Fruit fly (Drosophila melanogaster) whole organism, embryonic: ENCODE data around the gene CG6656.

ENCODE experiments used
- B-H1 ChIP-seq: fragments of 200-800 bp; sonication (Bioruptor generic); IDR thresholded peaks from 3 replicates; pipeline ENCODE4 v1.3.6; 2022; ENCODE audit warnings: missing biosample characterization, missing genetic modification characterization
- Blimp-1 ChIP-seq: fragments of 200-800 bp; sonication (Bioruptor generic); optimal IDR thresholded peaks from 3 replicates; lab custom pipeline; 2018; ENCODE audit warnings: missing biosample characterization, missing genetic modification characterization, mild to moderate bottlenecking, moderate library complexity, missing genetic modification reagents
- Bteb2 ChIP-seq: fragments of 200-800 bp; sonication (Bioruptor generic); optimal IDR thresholded peaks from 2 replicates; lab custom pipeline; 2016; ENCODE audit warnings: missing biosample characterization, missing genetic modification characterization
- CG10462 ChIP-seq: fragments of 200-800 bp; sonication (Bioruptor generic); optimal IDR thresholded peaks from 2 replicates; lab custom pipeline; 2016; ENCODE audit warnings: missing biosample characterization, missing genetic modification characterization
- CG11085 ChIP-seq: fragments of 200-800 bp; sonication (Bioruptor generic); IDR thresholded peaks from 2 replicates; pipeline ENCODE4 v1.3.6; 2022; ENCODE audit warnings: missing biosample characterization, missing genetic modification characterization
- CG12155 ChIP-seq: fragments of 200-800 bp; sonication (Bioruptor generic); optimal IDR thresholded peaks from 3 replicates; lab custom pipeline; 2016; ENCODE audit warnings: missing biosample characterization, missing genetic modification characterization
- CG14667 ChIP-seq: fragments of 200-800 bp; sonication (Bioruptor generic); IDR thresholded peaks from 2 replicates; pipeline ENCODE4 v1.3.6; 2022; ENCODE audit warnings: missing biosample characterization, missing genetic modification characterization
- CG15514 ChIP-seq: fragments of 200-800 bp; sonication (Bioruptor generic); optimal IDR thresholded peaks from 3 replicates; lab custom pipeline; 2017; ENCODE audit warnings: missing biosample characterization, missing genetic modification characterization, mild to moderate bottlenecking, moderate library complexity, missing genetic modification reagents
- CG18011 ChIP-seq: fragments of 200-800 bp; sonication (Bioruptor generic); optimal IDR thresholded peaks from 2 replicates; lab custom pipeline; 2017; ENCODE audit warnings: missing biosample characterization, missing genetic modification characterization, mild to moderate bottlenecking, moderate library complexity, missing genotype
- CG18764 ChIP-seq: fragments of 200-800 bp; sonication (Bioruptor generic); optimal IDR thresholded peaks from 3 replicates; lab custom pipeline; 2016; ENCODE audit warnings: missing biosample characterization, missing genetic modification characterization
- CG2678 ChIP-seq: fragments of 200-800 bp; sonication (Bioruptor generic); optimal IDR thresholded peaks from 3 replicates; lab custom pipeline; 2019; ENCODE audit warnings: missing biosample characterization, mild to moderate bottlenecking, missing genetic modification characterization, moderate library complexity
- CG30431 ChIP-seq: fragments of 200-800 bp; sonication (Bioruptor generic); optimal IDR thresholded peaks from 2 replicates; lab custom pipeline; 2017; ENCODE audit warnings: missing biosample characterization, missing genetic modification characterization
- CG31441 ChIP-seq: fragments of 200-800 bp; sonication (Bioruptor generic); IDR thresholded peaks from 2 replicates; pipeline ENCODE4 v1.3.6; 2022; ENCODE audit warnings: missing biosample characterization, missing genetic modification characterization
- CG4424 ChIP-seq: fragments of 200-800 bp; sonication (Bioruptor generic); optimal IDR thresholded peaks from 3 replicates; lab custom pipeline; 2016; ENCODE audit warnings: missing biosample characterization, missing genetic modification characterization
- CG4707 ChIP-seq: fragments of 200-800 bp; sonication (Bioruptor generic); optimal IDR thresholded peaks from 2 replicates; lab custom pipeline; 2018; ENCODE audit warnings: missing biosample characterization, mild to moderate bottlenecking, missing genetic modification characterization, moderate library complexity
- CG4820 ChIP-seq: fragments of 200-800 bp; sonication (Bioruptor generic); optimal IDR thresholded peaks from 3 replicates; lab custom pipeline; 2016; ENCODE audit warnings: missing biosample characterization, missing genetic modification characterization
- CG7987 ChIP-seq: fragments of 200-800 bp; sonication (Bioruptor generic); optimal IDR thresholded peaks from 2 replicates; lab custom pipeline; 2018; ENCODE audit warnings: missing biosample characterization, mild to moderate bottlenecking, missing genetic modification characterization, moderate library complexity
- CG9932 ChIP-seq: fragments of 200-800 bp; sonication (Bioruptor generic); IDR thresholded peaks from 2 replicates; pipeline ENCODE4 v1.3.6; 2022; ENCODE audit warnings: missing biosample characterization, missing genetic modification characterization
- Chrac-16 ChIP-seq: fragments of 200-800 bp; sonication (Bioruptor generic); optimal IDR thresholded peaks from 3 replicates; lab custom pipeline; 2016; ENCODE audit warnings: missing biosample characterization, missing genetic modification characterization
- D19B ChIP-seq: fragments of 200-800 bp; sonication (Bioruptor generic); optimal IDR thresholded peaks from 2 replicates; lab custom pipeline; 2017; ENCODE audit warnings: missing biosample characterization, mild to moderate bottlenecking, missing genetic modification characterization
- HHEX ChIP-seq: fragments of 200-800 bp; sonication (Bioruptor generic); optimal IDR thresholded peaks from 3 replicates; lab custom pipeline; 2017; ENCODE audit warnings: missing biosample characterization, mild to moderate bottlenecking, missing genetic modification characterization, missing genetic modification reagents
- Hr39 ChIP-seq: fragments of >200 bp; optimal IDR thresholded peaks from 2 replicates; lab custom pipeline; 2017
- Lim3 ChIP-seq: fragments of 200-800 bp; sonication (Bioruptor generic); IDR thresholded peaks from 2 replicates; pipeline ENCODE4 v1.3.6; 2022; ENCODE audit warnings: missing biosample characterization, missing genetic modification characterization
- NK7.1 ChIP-seq: fragments of 200-800 bp; sonication (Bioruptor generic); optimal IDR thresholded peaks from 3 replicates; lab custom pipeline; 2016; ENCODE audit warnings: missing biosample characterization, missing genetic modification characterization
- Nf-YA ChIP-seq: fragments of 200-800 bp; sonication (Bioruptor generic); IDR thresholded peaks from 2 replicates; pipeline ENCODE4 v1.3.6; 2022; ENCODE audit warnings: missing biosample characterization, missing genetic modification characterization
- Ptx1 ChIP-seq: fragments of 200-800 bp; sonication (Bioruptor generic); IDR thresholded peaks from 2 replicates; pipeline ENCODE4 v1.3.6; 2022; ENCODE audit warnings: missing biosample characterization, missing genetic modification characterization
- Sin3A ChIP-seq: fragments of >200 bp; optimal IDR thresholded peaks from 2 replicates; lab custom pipeline; 2018
- Sox100B ChIP-seq: fragments of 200-800 bp; sonication (Bioruptor generic); optimal IDR thresholded peaks from 3 replicates; lab custom pipeline; 2018; ENCODE audit warnings: missing biosample characterization, mild to moderate bottlenecking, missing genetic modification characterization
- Taf1 ChIP-seq: fragments of 200-800 bp; sonication (Bioruptor generic); IDR thresholded peaks from 2 replicates; pipeline ENCODE4 v1.3.6; 2022; ENCODE audit warnings: missing biosample characterization, missing genetic modification characterization
- Vsx1 ChIP-seq: fragments of 200-800 bp; sonication (Bioruptor generic); optimal IDR thresholded peaks from 2 replicates; lab custom pipeline; 2017; ENCODE audit warnings: missing biosample characterization, mild to moderate bottlenecking, missing genetic modification characterization, missing genetic modification reagents
- ab ChIP-seq: fragments of 200-800 bp; sonication (Bioruptor generic); optimal IDR thresholded peaks from 2 replicates; lab custom pipeline; 2016; ENCODE audit warnings: missing biosample characterization, missing genetic modification characterization
- cas ChIP-seq: fragments of 200-800 bp; sonication (Bioruptor generic); IDR thresholded peaks from 2 replicates; pipeline ENCODE4 v1.3.6; 2022; ENCODE audit warnings: missing biosample characterization, missing genetic modification characterization
- disco-r ChIP-seq: fragments of 200-800 bp; sonication (Bioruptor generic); optimal IDR thresholded peaks from 2 replicates; lab custom pipeline; 2016; ENCODE audit warnings: missing biosample characterization, missing genetic modification characterization
- dm ChIP-seq: fragments of 200-800 bp; sonication (Bioruptor generic); optimal IDR thresholded peaks from 3 replicates; lab custom pipeline; 2016; ENCODE audit warnings: missing biosample characterization, missing genetic modification characterization
- eyg ChIP-seq: fragments of 200-800 bp; sonication (Bioruptor generic); optimal IDR thresholded peaks from 3 replicates; lab custom pipeline; 2016; ENCODE audit warnings: missing biosample characterization, missing genetic modification characterization
- fru ChIP-seq: fragments of >200 bp; optimal IDR thresholded peaks from 2 replicates; lab custom pipeline; 2017
- hb ChIP-seq: fragments of 200-800 bp; sonication (Bioruptor generic); IDR thresholded peaks from 3 replicates; pipeline ENCODE4 v1.3.6; 2022; ENCODE audit warnings: missing biosample characterization, missing genetic modification characterization; ENCODE audit not compliant: partially characterized antibody
- inv ChIP-seq: fragments of 200-800 bp; sonication (Bioruptor generic); IDR thresholded peaks from 2 replicates; pipeline ENCODE4 v1.3.6; 2022; ENCODE audit warnings: missing biosample characterization, missing genetic modification characterization; ENCODE audit not compliant: partially characterized antibody
- kah ChIP-seq: fragments of 200-800 bp; sonication (Bioruptor generic); optimal IDR thresholded peaks from 2 replicates; lab custom pipeline; 2018; ENCODE audit warnings: missing biosample characterization, mild to moderate bottlenecking, missing genetic modification characterization
- mirr ChIP-seq: fragments of 200-800 bp; sonication (Bioruptor generic); optimal IDR thresholded peaks from 3 replicates; lab custom pipeline; 2018; ENCODE audit warnings: missing biosample characterization, mild to moderate bottlenecking, missing genetic modification characterization
- p53 ChIP-seq: fragments of 200-800 bp; sonication (Bioruptor generic); optimal IDR thresholded peaks from 2 replicates; lab custom pipeline; 2016; ENCODE audit warnings: missing biosample characterization, missing genetic modification characterization
- pan ChIP-seq, 4 experiments: fragments of >200 bp in 3 of 4; fragments of 200-800 bp in 1 of 4; sonication (Bioruptor generic) in 1 of 4; optimal IDR thresholded peaks in 3 of 4; IDR thresholded peaks in 1 of 4; 2 replicates each; pipeline versions ENCODE4 v1.3.6 to Lab custom; 2017 to 2022; ENCODE audit warnings: missing biosample characterization in 2 of 4, missing genetic modification characterization in 2 of 4, mixed read lengths in 1 of 4
- pros ChIP-seq: fragments of 200-800 bp; sonication (Bioruptor generic); optimal IDR thresholded peaks from 3 replicates; lab custom pipeline; 2019; ENCODE audit warnings: missing biosample characterization, mild to moderate bottlenecking, missing genetic modification characterization, moderate library complexity
- psq ChIP-seq: fragments of 200-800 bp; sonication (Bioruptor generic); optimal IDR thresholded peaks from 2 replicates; lab custom pipeline; 2017; ENCODE audit warnings: missing biosample characterization, missing genetic modification characterization
- sc ChIP-seq, 3 experiments: fragments of >200 bp in 2 of 3; fragments of 200-800 bp in 1 of 3; sonication (Bioruptor generic) in 1 of 3; optimal IDR thresholded peaks; 2 replicates in 2 of 3; 3 replicates in 1 of 3; lab custom pipeline; 2017; ENCODE audit warnings: mild to moderate bottlenecking in 1 of 3, missing biosample characterization in 1 of 3, missing genetic modification characterization in 1 of 3, missing genetic modification reagents in 1 of 3
- seq ChIP-seq: fragments of 200-800 bp; sonication (Bioruptor generic); IDR thresholded peaks from 2 replicates; pipeline ENCODE4 v1.3.6; 2022; ENCODE audit warnings: missing biosample characterization, missing genetic modification characterization
- slp2 ChIP-seq: fragments of 200-800 bp; sonication (Bioruptor generic); optimal IDR thresholded peaks from 2 replicates; lab custom pipeline; 2016; ENCODE audit warnings: missing biosample characterization, missing genetic modification characterization
- ssp ChIP-seq: fragments of 200-800 bp; sonication (Bioruptor generic); IDR thresholded peaks from 2 replicates; pipeline ENCODE4 v1.3.6; 2022; ENCODE audit warnings: missing biosample characterization, missing genetic modification characterization
- trem ChIP-seq: fragments of 200-800 bp; optimal IDR thresholded peaks from 3 replicates; lab custom pipeline; 2019; ENCODE audit warnings: missing biosample characterization, mild to moderate bottlenecking, missing genetic modification characterization, moderate library complexity
- yki ChIP-seq: fragments of >200 bp; optimal IDR thresholded peaks from 3 replicates; lab custom pipeline; 2018
- zfh1 ChIP-seq: fragments of 200-800 bp; sonication (Bioruptor generic); IDR thresholded peaks from 3 replicates; pipeline ENCODE4 v1.3.6; 2022; ENCODE audit warnings: missing biosample characterization, missing genetic modification characterization

The CG6656 gene

dm6 chr3R:21828040-21828526, 47.0 kb upstream of the CG6656 start (continued):
- peak in 1 of 2 experiments; percentile 12 for TF ChIP-seq pan (optimal IDR thresholded peaks at IDR 0.05; lab: Kevin White, UChicago)
- TF ChIP-seq pan (GFP tag; optimal IDR thresholded peaks at IDR 0.05 in 1 of 2, IDR thresholded peaks at IDR 0.05 in 1 of 2), result peak in 1 of 2 experiments; percentile 63
- peak; percentile 71 for TF ChIP-seq CG4424 (GFP tag; lab: Kevin White, UChicago)
- TF ChIP-seq Lim3 (GFP tag; lab: Robert Waterston, UW), result 0 out of 2 replicates have a peak, but pooled peaks have one; percentile 23
- no peak for TF ChIP-seq pros (GFP tag; lab: Kevin White, UChicago)
- TF ChIP-seq disco-r (GFP tag; lab: Kevin White, UChicago), result peak; percentile 7
- TF ChIP-seq seq, result no peak
- TF ChIP-seq Bteb2 (GFP tag; lab: Kevin White, UChicago), result no peak
- no peak for TF ChIP-seq NK7.1
- TF ChIP-seq ab, result peak; percentile 53
- peak; percentile 81 for TF ChIP-seq ssp (GFP tag; lab: Robert Waterston, UW)
- peak; percentile 90 for TF ChIP-seq zfh1 (GFP tag; lab: Robert Waterston, UW)
- peak; percentile 68 for TF ChIP-seq trem (tag; lab: Kevin White, UChicago)
- peak; percentile 40 for TF ChIP-seq CG10462 (GFP tag; lab: Kevin White, UChicago)
- TF ChIP-seq sc (optimal IDR thresholded peaks at IDR 0.05; lab: Kevin White, UChicago), result no peak
- TF ChIP-seq sc (GFP tag; optimal IDR thresholded peaks at IDR 0.05; lab: Kevin White, UChicago), result peak; percentile 78
- TF ChIP-seq kah (GFP tag; lab: Kevin White, UChicago), result no peak
- TF ChIP-seq CG30431 (GFP tag; lab: Kevin White, UChicago), result peak; percentile 67
- peak; percentile 80 for TF ChIP-seq Chrac-16 (GFP tag; lab: Kevin White, UChicago)
- TF ChIP-seq mirr (GFP tag; lab: Kevin White, UChicago), result no peak
- TF ChIP-seq yki (lab: Kevin White, UChicago), result no peak
- no peak for TF ChIP-seq cas (GFP tag; lab: Robert Waterston, UW)
- no peak for TF ChIP-seq Nf-YA (GFP tag; lab: Robert Waterston, UW)
- peak; percentile 31 for TF ChIP-seq CG12155
- no peak for TF ChIP-seq CG11085 (GFP tag; lab: Robert Waterston, UW)
- TF ChIP-seq CG7987, result no peak
- peak; percentile 70 for TF ChIP-seq CG14667 (GFP tag; lab: Robert Waterston, UW)
- TF ChIP-seq B-H1 (GFP tag; lab: Robert Waterston, UW), result no peak
- no peak for TF ChIP-seq Sin3A
- TF ChIP-seq Blimp-1 (GFP tag; lab: Kevin White, UChicago), result peak; percentile 79
- TF ChIP-seq HHEX (GFP tag; lab: Kevin White, UChicago), result no peak
- TF ChIP-seq CG4707, result peak; percentile 74
- peak; percentile 33 for TF ChIP-seq CG18764
- TF ChIP-seq CG31441 (GFP tag; lab: Robert Waterston, UW), result peak; percentile 51; the same call in 1 of the 2 replicates
- TF ChIP-seq CG4820 (GFP tag; lab: Kevin White, UChicago), result peak; percentile 78
- peak; percentile 34 for TF ChIP-seq p53 (GFP tag; lab: Kevin White, UChicago)
- TF ChIP-seq Taf1 (GFP tag; lab: Robert Waterston, UW), result no peak
- no peak for TF ChIP-seq CG9932 (GFP tag; lab: Robert Waterston, UW)
- no peak for TF ChIP-seq CG18011 (GFP tag; lab: Kevin White, UChicago)
- peak; percentile 21 for TF ChIP-seq eyg (GFP tag; lab: Kevin White, UChicago)
- no peak for TF ChIP-seq CG15514 (GFP tag; lab: Kevin White, UChicago)
- TF ChIP-seq dm (GFP tag; lab: Kevin White, UChicago), result peak; percentile 47
- no peak for TF ChIP-seq Hr39 (lab: Kevin White, UChicago)
- peak; percentile 67 for TF ChIP-seq CG2678 (tag; lab: Kevin White, UChicago)
- no peak for TF ChIP-seq inv
- no peak for TF ChIP-seq psq (GFP tag; lab: Kevin White, UChicago)
- no peak for TF ChIP-seq fru (lab: Kevin White, UChicago)
- peak; percentile 28 for TF ChIP-seq Sox100B
- TF ChIP-seq Ptx1 (GFP tag; lab: Robert Waterston, UW), result peak; percentile 82
- TF ChIP-seq hb, result peak; percentile 56; the same call in 1 of the 3 replicates
- peak; percentile 82 for TF ChIP-seq D19B (GFP tag; lab: Kevin White, UChicago)
- peak; percentile 60 for TF ChIP-seq slp2 (GFP tag; lab: Kevin White, UChicago)
- peak; percentile 1 for TF ChIP-seq Vsx1
